Fruit fly (Drosophila melanogaster) S2 (cell line): ENCODE measurements around the gene CG15525.
A peak's percentile ranks its signal among the peaks of the same experiment; 100 is the strongest.

ENCODE experiments used
- CG8478 ChIP-seq: fragments of >200 bp; optimal IDR thresholded peaks from 2 replicates; lab custom pipeline; 2018
- CTCF ChIP-seq, 2 experiments: fragments of >200 bp; optimal IDR thresholded peaks; 2 replicates each; lab custom pipeline; 2018

The CG15525 gene

DNA sequence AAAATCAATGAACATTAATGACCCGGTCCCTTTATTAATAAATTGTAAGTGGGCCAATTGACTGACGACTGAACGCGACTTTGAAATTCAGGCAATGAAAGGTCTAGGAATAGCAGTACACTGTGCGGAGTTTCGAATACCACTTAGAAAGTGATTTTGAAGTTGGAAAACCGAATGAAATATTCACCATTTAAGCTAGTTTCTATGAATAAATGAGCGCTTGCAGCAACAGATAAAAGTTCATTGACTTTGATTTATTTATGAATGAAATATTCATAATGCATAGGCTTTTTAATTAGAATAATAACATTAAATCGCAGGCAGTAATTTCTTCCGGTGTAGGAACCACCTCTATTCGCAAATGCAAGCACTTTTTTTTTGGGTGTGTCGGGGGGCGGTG is 23.5 kb upstream of the CG15525 start:
- TF ChIP-seq CG8478 (lab: Kevin White, UChicago) = no peak
- no peak for TF ChIP-seq CTCF (optimal IDR thresholded peaks at IDR 0.05; lab: Kevin White, UChicago)

DNA sequence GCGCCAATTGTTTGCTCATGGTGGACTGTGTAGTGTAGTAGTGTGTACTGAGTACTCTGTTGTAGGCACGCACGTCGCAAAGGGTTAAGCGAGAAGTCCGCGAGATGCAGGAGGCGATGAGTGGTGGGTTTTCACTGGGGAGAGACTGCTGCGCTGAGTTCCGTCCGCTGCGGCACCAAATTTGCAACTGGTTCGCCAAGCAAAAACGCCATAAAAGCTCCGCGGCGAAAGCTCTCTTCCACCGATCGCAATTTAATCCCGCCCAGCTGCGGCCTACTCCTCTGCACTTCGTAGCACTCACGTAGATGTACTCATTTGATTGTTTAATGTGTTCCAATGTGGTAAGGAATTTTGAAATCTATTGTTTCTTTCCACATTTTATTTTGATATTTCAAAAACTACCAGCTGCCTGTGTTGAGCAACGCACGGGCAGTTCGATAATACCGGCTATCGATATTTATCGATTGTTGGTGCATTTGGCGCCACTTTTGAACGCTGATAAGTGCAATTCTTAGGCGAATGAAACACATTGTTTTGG is 17.6 kb upstream of the CG15525 start, which contains the start of gene CG7920:
Gene CG7920, minus strand, starts transcription at position 308 of the 538 bp plus-strand sequence.
- TF ChIP-seq CG8478 (lab: Kevin White, UChicago) = no peak
- TF ChIP-seq CTCF (optimal IDR thresholded peaks at IDR 0.05; lab: Kevin White, UChicago) = no peak

DNA sequence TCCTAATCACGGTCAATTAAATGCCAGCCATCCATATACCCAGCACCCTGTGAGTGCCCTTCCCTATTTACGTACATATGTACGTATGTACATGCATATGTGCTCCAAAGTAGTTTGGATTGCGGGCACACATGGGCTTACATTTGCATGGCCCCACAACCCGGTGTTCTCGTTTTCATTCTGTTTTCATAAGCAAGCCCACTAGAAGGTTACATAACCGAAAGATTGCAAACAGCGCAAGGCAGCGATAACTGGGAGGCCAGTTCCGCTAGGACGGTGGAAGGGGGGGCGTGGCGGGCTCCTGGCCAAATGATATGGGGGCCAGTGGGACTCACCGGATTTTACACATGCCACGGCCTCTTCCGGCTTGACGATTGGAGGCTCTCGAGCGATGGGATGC is 17.0 kb upstream of the CG15525 start:
- TF ChIP-seq CG8478 (lab: Kevin White, UChicago) = no peak
- TF ChIP-seq CTCF (optimal IDR thresholded peaks at IDR 0.05; lab: Kevin White, UChicago) = no peak

DNA sequence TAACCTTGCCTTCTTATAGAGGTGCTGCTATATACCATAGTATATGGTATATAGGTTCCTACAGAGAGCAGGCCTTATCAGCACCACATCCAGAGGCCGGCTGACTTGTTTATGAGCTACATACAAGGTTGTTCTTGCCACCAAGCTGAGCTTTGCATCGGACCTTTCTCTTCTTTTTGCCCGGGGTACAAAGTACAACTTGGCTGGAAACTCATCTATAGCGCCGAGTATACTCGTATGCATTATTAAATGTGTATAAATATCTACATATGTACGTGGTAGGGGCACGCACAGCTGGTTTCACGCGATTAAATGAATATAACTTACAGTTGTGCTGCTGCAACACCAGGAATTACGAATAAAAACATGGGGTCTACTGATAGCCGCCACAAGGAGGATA is 16.4 kb upstream of the CG15525 start:
- no peak for TF ChIP-seq CG8478 (lab: Kevin White, UChicago)
- TF ChIP-seq CTCF (optimal IDR thresholded peaks at IDR 0.05; lab: Kevin White, UChicago) = no peak

DNA sequence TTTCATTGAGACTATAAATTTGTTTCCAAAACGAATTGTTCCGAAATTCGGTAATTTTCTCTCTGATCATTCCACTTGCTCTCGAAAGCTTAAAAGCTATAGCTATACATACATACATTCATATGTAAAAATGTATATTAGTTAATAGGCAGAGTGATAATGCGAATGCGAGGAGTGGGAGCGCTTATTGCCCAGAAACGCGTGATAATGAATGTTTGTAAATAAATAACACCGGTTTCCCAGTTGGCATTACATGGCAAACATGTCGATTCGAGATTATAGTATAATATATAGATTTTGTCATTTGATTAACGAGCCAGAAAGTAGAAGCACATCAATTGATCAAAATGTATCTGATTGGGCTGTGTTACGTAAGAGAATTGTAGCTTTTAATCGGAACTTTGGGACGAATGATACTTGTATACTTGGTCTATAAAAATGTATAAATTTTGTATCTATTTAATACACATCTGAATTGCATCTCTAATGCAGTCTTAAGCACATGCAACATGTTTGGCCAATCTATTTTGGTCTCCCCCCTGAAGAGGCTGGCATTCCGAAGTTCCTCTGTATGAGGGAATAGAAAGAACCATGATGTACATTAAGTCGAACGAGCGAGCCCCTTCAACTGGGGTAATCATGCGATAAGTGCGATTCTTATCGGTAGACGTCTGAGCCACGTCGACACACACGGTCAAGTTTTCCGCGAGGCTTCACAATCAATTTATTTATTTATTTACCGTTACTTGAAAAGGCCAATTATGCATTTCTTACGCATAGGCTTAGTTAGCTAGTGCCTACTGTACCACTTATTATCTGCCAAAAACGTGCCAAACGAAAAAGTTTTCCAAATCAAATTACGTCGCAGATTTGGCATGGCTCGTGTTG is 15.4 kb upstream of the CG15525 start:
- TF ChIP-seq CTCF (optimal IDR thresholded peaks at IDR 0.05; lab: Kevin White, UChicago) = no peak
- no peak for TF ChIP-seq CG8478 (lab: Kevin White, UChicago)

DNA sequence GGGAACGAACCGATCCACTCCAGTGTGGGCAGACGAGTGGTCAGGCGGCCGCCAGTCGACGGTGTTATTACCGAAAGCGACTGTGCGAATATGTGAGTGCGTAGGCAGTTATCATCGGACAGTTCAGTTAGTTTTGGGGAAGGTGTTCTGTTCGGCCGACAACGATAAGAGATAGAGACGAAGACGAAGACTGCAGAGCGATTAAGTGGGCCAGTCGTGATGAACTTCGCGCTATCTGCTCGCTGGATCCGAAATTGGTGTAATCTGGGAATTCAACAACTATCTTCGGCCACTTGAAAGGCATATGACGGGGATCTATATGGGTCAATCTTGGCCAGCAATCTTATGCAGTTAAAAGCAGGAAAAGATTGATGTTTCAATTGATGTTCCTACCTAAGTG is 11.7 kb upstream of the CG15525 start, which contains the start of gene CG7912:
Gene CG7912, minus strand, starts transcription at position 17 of the 400 bp plus-strand sequence.
- no peak for TF ChIP-seq CG8478 (lab: Kevin White, UChicago)
- TF ChIP-seq CTCF (optimal IDR thresholded peaks at IDR 0.05; lab: Kevin White, UChicago) = no peak

DNA sequence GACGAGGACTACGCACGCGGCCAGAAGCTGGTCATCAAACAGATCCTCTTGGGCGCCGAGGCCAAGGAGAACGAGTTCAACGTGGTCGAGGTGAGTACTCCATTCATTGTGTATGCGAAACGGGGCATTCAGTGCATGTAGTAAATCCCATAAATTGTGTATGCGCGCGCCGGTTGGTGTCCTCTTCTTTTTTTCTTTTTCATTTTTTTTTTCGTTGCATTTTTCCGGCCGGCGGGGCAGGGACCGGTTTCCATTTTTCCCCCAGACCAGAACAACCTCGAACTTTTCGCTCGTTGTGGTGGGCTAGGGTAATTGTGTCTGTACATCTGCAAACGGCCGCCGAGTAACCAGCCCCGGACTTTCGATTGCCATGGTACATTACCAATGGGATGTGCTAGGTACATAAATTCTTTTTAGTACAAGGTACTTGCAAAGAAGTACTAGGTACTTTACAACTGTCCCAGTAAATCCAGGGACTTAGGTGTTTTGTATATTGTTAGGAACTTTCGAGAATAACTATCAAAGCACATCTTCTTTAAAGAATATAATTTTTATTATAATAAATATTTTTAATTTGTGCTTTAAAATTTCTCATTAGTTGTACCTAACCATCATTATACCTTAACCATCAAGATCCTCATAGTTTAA is 8.0 kb upstream of the CG15525 start:
- no peak for TF ChIP-seq CTCF (optimal IDR thresholded peaks at IDR 0.05; lab: Kevin White, UChicago)
- no peak for TF ChIP-seq CG8478 (lab: Kevin White, UChicago)

DNA sequence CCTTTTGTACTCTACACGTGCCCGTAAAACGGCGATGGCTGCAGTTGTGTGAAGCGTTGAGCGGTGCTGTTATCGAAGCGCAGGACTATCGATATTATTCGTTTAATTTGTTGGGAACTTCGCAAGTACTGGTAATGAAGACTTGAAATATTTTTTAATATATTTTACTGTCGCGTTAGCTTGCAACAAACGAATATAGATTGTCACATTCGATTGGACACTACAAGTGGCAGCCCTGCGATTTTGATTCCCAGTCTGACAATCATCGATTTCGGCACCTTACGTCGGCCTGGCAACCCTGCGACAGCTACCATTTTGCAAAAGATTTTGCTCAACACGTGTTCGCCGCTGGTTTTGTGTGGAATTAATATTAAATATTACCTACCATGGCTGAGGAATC is 7.2 kb upstream of the CG15525 start, which contains the start of the genes Nlp and Nph:
Gene Nlp, plus strand, starts transcription at position 138 of the 400 bp plus-strand sequence.
Gene Nph, minus strand, starts transcription at position 214 of the 400 bp plus-strand sequence.
- TF ChIP-seq CG8478 (lab: Kevin White, UChicago) (no peak), CTCF (optimal IDR thresholded peaks at IDR 0.05; lab: Kevin White, UChicago) (peak in 1 of 2 experiments; percentile 2)

DNA sequence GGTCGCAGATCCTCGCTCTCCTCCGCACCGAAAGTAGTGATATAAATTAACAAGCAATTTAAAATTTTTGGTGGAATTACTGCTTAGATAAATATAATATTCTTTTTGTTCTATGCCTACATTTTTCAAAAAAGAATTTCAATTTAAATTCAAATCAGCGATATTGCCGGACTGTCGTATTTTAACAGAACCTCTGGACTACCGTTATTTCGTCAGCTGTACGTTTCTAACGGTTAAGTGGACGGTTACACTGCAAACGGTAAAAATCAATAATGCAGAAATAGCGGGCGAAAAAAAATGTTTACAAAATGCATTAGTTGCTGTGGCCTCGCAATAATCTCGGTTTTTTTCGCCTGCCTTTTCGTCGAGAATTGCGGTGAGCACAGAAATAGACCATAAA is 2.8 kb upstream of the CG15525 start, which contains the start of gene Tace:
Gene Tace, plus strand, starts transcription at position 245 of the 400 bp plus-strand sequence.
- peak in 1 of 2 experiments; percentile 21 for TF ChIP-seq CTCF (optimal IDR thresholded peaks at IDR 0.05; lab: Kevin White, UChicago)
- no peak for TF ChIP-seq CG8478 (lab: Kevin White, UChicago)

DNA sequence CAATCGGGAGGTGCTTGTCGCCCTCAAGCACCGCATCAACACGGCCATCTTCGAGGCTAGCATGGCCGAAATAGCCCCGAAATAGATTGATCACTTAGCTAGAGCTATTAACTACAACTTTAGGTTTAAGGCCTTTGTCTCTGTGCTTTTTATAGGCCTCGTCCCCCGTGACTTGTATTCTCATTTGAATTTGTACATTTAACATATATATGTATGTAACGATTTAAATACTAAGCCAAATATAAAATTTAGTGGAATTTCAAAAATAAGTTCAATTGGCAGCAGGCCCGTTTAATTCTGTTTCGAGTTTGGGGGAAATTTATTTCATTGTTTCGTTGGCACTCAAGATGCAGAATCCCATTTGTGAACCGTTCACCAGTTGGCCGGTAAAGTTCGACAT is 2.0 kb upstream of the CG15525 start, which contains the start of gene CG34298:
Gene CG34298, plus strand, starts transcription at position 301 of the 400 bp plus-strand sequence.
- no peak for TF ChIP-seq CTCF (optimal IDR thresholded peaks at IDR 0.05; lab: Kevin White, UChicago)
- TF ChIP-seq CG8478 (lab: Kevin White, UChicago) = no peak

DNA sequence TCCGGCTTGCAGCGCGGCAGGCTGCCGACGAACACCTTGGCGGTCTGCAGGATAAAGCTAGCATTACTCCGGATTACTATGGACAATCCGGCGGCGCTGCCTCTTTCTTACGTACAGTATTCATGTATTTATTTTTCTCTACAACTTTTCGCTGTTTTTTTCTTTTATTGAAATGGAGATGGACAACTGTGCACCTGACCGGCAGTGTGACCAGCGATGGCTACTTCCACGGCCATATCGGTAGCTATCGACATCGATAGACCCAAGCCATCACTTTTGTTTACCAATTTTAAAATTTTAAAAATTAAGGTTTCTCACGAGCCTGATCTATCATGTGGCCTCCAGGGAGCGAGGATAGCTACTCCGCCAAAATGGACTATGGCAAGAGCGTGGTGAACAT is 2.4 kb downstream of the CG15525 start, which contains the start of the genes CG7903 and Sas-6:
Gene CG7903, minus strand, starts transcription at position 197 of the 400 bp plus-strand sequence.
Gene Sas-6, plus strand, starts transcription at position 323 of the 400 bp plus-strand sequence.
- TF ChIP-seq CTCF (optimal IDR thresholded peaks at IDR 0.05; lab: Kevin White, UChicago) (no peak), CG8478 (lab: Kevin White, UChicago) (no peak)

DNA sequence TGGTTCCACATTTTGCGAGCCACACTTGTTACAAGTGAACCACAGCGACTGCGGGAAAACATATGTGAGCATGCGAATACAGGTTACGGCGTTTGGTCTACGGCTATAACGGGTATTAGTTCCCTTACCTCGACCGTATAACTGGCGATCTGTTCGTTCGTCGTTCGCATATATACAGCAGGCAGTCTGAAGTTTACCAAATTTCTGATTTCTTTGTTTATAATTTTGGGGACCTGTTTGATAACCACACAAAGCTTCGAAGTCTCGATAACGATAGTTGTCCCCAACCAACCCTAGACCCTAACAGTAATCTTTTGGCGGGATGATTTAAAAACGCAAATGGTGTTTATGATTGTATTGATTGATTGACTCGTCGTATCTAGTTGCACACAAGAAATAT is 4.3 kb downstream of the CG15525 start, which contains the start of gene Acph-1:
Gene Acph-1, minus strand, starts transcription at position 278 of the 400 bp plus-strand sequence.
- no peak for TF ChIP-seq CG8478 (lab: Kevin White, UChicago)
- TF ChIP-seq CTCF (optimal IDR thresholded peaks at IDR 0.05; lab: Kevin White, UChicago) = no peak

DNA sequence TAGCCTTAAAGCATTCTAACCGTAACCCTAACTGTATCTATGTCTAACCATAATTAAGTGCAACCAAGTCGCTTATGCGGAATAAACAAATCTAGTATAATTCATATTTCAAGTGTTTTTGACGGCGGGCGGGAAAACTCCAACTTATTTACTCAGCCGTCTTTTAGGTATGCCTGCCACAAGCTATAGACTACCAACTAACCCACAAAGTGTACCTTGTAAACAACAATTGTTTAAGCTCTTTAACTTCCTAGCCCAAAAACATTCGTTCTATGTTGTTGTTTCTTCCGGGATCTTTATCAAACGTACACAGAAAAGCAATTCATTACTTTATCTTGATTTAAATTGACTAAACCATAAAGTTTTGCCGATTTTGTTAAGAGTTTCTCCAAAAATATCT is 6.8 kb downstream of the CG15525 start:
- TF ChIP-seq CTCF (optimal IDR thresholded peaks at IDR 0.05; lab: Kevin White, UChicago) = no peak
- no peak for TF ChIP-seq CG8478 (lab: Kevin White, UChicago)

DNA sequence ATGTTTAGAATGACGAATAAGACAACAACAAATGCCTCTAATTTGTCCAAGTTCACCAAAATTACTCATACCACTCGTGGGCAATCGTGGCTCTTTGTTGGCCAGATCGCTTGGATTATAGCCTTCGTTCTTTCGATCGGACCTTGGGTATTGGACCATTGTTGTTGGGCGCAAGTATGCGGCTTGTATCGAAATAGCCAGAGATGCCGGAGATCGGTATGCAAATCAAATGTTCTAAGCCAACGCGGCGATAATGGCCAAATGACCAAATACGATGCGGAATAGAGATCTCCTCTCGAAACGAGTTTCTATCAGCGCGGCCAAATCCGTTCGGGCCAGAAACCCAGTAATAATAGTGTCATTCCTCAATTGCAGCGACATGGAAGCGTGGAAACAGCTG is 12.3 kb downstream of the CG15525 start:
- TF ChIP-seq CTCF (optimal IDR thresholded peaks at IDR 0.05; lab: Kevin White, UChicago) (no peak), CG8478 (lab: Kevin White, UChicago) (no peak)
